Worm (Caenorhabditis elegans) whole organism, L4 larva: ENCODE measurements around the gene crh-2.

ENCODE experiments used
- R02D3.7 ChIP-seq: fragments of 150-350 bp; sonication (generic microtip); optimal IDR thresholded peaks from 3 replicates; lab custom pipeline; 2014; ENCODE audit warnings: missing biosample characterization, missing genetic modification characterization
- ama-1 ChIP-seq: fragments of 150-350 bp; optimal IDR thresholded peaks from 2 replicates; lab custom pipeline; 2014; ENCODE audit warnings: inconsistent platforms, mixed read lengths
- duxl-1 ChIP-seq: sonication (generic microtip); optimal IDR thresholded peaks from 2 replicates; lab custom pipeline; 2016; ENCODE audit warnings: mild to moderate bottlenecking, missing genetic modification characterization, moderate library complexity, missing compliant biosample characterization; ENCODE audit not compliant: poor library complexity
- hmg-1.1 ChIP-seq: fragments of 200-800 bp; sonication (Bioruptor generic); IDR thresholded peaks from 2 replicates; pipeline ENCODE4 v1.3.6; 2022; ENCODE audit warnings: missing genetic modification reagents, missing genetic modification characterization, missing compliant biosample characterization
- nhr-102 ChIP-seq: sonication (generic microtip); optimal IDR thresholded peaks from 2 replicates; lab custom pipeline; 2016; ENCODE audit warnings: mild to moderate bottlenecking, missing genetic modification characterization, moderate library complexity, missing compliant biosample characterization
- nhr-11 ChIP-seq: fragments of 150-350 bp; optimal IDR thresholded peaks from 2 replicates; lab custom pipeline; 2014; ENCODE audit warnings: missing biosample characterization, missing genetic modification characterization
- nhr-237 ChIP-seq: sonication (generic microtip); optimal IDR thresholded peaks from 2 replicates; lab custom pipeline; 2017; ENCODE audit warnings: missing biosample characterization, missing genetic modification characterization
- nhr-76 ChIP-seq: fragments of 150-350 bp; optimal IDR thresholded peaks from 2 replicates; lab custom pipeline; 2014; ENCODE audit warnings: missing biosample characterization, missing genetic modification characterization
- nhr-77 ChIP-seq: fragments of 150-350 bp; optimal IDR thresholded peaks from 2 replicates; lab custom pipeline; 2014; ENCODE audit warnings: missing biosample characterization, missing genetic modification characterization
- snpc-4 ChIP-seq: fragments of 150-350 bp; optimal IDR thresholded peaks from 2 replicates; lab custom pipeline; 2014; ENCODE audit warnings: missing biosample characterization, missing genetic modification characterization
- tag-97 ChIP-seq: fragments of 200-800 bp; sonication (Bioruptor generic); IDR thresholded peaks from 2 replicates; pipeline ENCODE4 v1.3.6; 2022; ENCODE audit warnings: missing genetic modification characterization, missing compliant biosample characterization
- unc-130 ChIP-seq: sonication (generic microtip); optimal IDR thresholded peaks from 2 replicates; lab custom pipeline; 2016; ENCODE audit warnings: missing genetic modification reagents, missing genetic modification characterization, missing compliant biosample characterization
- unc-39 ChIP-seq: sonication (generic microtip); optimal IDR thresholded peaks from 2 replicates; lab custom pipeline; 2017; ENCODE audit warnings: missing biosample characterization, missing genetic modification characterization
- zip-2 ChIP-seq: fragments of 150-350 bp; optimal IDR thresholded peaks from 2 replicates; lab custom pipeline; 2014; ENCODE audit warnings: missing biosample characterization, missing genetic modification characterization

- TF ChIP-seq zip-2 (tag; lab: Kevin White, UChicago) (no peak), unc-130 (no peak), snpc-4 (tag; lab: Kevin White, UChicago) (no peak), R02D3.7 (tag; lab: Kevin White, UChicago) (no peak), nhr-76 (tag; lab: Kevin White, UChicago) (no peak), nhr-11 (tag; lab: Kevin White, UChicago) (no peak), unc-39 (tag; lab: Kevin White, UChicago) (no peak), nhr-77 (no peak), nhr-102 (tag; lab: Kevin White, UChicago) (no peak), duxl-1 (tag; lab: Kevin White, UChicago) (no peak), nhr-237 (no peak), tag-97 (GFP tag; lab: Robert Waterston, UW) (no peak), ama-1 (lab: Kevin White, UChicago) (no peak), hmg-1.1 (GFP tag; lab: Robert Waterston, UW) (no peak)
Measured at ce11 chrII:5229596-5229995, 42.2 kb upstream of the crh-2 start, which contains the start of gene EGAP2.2.
